Worm (Caenorhabditis elegans) whole organism, L4/young adult: Measurements from ENCODE around the gene str-56.

Experiments
- W03F9.2 ChIP-seq: fragments of 150-350 bp; optimal IDR thresholded peaks from 2 replicates; lab custom pipeline; 2014; ENCODE audit warnings: missing biosample characterization, missing genetic modification characterization
- dao-5 ChIP-seq: sonication (generic microtip); optimal IDR thresholded peaks from 2 replicates; lab custom pipeline; 2016; ENCODE audit warnings: missing genotype, missing genetic modification characterization, moderate library complexity, missing compliant biosample characterization
- him-1 ChIP-seq: sonication (generic microtip); optimal IDR thresholded peaks from 2 replicates; lab custom pipeline; 2016; ENCODE audit warnings: missing genotype, missing genetic modification reagents, missing genetic modification characterization, missing compliant biosample characterization

DNA sequence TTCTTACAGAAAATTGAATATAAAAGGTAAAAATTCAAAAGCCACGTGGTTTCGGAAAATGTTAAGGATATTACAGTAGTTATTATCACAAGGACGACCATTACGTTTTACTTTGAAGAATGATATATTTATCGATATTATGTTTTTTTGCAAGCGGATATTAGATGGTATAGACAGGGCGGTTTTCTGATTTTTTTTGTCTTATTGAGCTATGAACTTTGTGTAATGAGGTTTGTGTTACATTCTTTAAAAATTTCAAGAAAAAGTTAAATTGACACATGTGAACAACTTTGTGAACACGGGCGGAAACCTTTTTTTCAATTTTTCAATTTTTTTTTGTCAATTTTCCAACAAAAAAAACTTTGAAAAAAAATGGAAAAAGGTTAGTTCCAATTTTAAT, 47.5 kb upstream of the str-56 start, which contains the start of gene srbc-50:
- TF ChIP-seq W03F9.2 (tag; lab: Kevin White, UChicago) = no peak
- no peak for TF ChIP-seq him-1 (tag; lab: Kevin White, UChicago)
- no peak for TF ChIP-seq dao-5 (tag; lab: Kevin White, UChicago)
